Fruit fly (Drosophila melanogaster): ENCODE data around the gene Ucp4A.

Gene Ucp4A

dm6 chrX:17821466-17821865 is 23.3 kb upstream of the Ucp4A start:
- TF ChIP-seq CG4496 (GFP tag; IDR thresholded peaks at IDR 0.05) (0 out of 3 replicates have a peak, but pooled peaks have one; percentile 20), Pif1A (GFP tag; optimal IDR thresholded peaks at IDR 0.05) (no peak), Ets98B (GFP tag; IDR thresholded peaks at IDR 0.05) (no peak)

- TF ChIP-seq Ets98B (GFP tag; IDR thresholded peaks at IDR 0.05) (peak; percentile 6; the same call in 1 of the 2 replicates), CG13204 (GFP tag; optimal IDR thresholded peaks at IDR 0.05) (peak; percentile 18), CG8301 (tag; optimal IDR thresholded peaks at IDR 0.05) (peak; percentile 7), Pif1B (GFP tag; optimal IDR thresholded peaks at IDR 0.05) (peak; percentile 51), CG14655 (GFP tag; optimal IDR thresholded peaks at IDR 0.05) (no peak), CG9948 (tag; optimal IDR thresholded peaks at IDR 0.05) (no peak), CG4496 (GFP tag; IDR thresholded peaks at IDR 0.05) (peak; percentile 27; the same call in 2 of the 3 replicates), rn (GFP tag; IDR thresholded peaks at IDR 0.05) (no peak), Snoo (tag; optimal IDR thresholded peaks at IDR 0.05) (peak; percentile 43), EcR (GFP tag; optimal IDR thresholded peaks at IDR 0.05) (peak; percentile 20)
Observed at dm6 chrX:17826807-17827703, 17.7 kb upstream of the Ucp4A start, which contains the start of gene Socs16D. Socs16D (minus strand) TSS chrX:17827564.

- TF ChIP-seq Ets98B (GFP tag; IDR thresholded peaks at IDR 0.05) (no peak), CG17806 (tag; optimal IDR thresholded peaks at IDR 0.05) (no peak), CG13204 (GFP tag; optimal IDR thresholded peaks at IDR 0.05) (no peak), CG10348 (GFP tag; IDR thresholded peaks at IDR 0.05) (no peak), EcR (GFP tag; optimal IDR thresholded peaks at IDR 0.05) (no peak), CG15710 (tag; optimal IDR thresholded peaks at IDR 0.05) (no peak), Pif1A (GFP tag; optimal IDR thresholded peaks at IDR 0.05) (no peak), CG32121 (GFP tag; IDR thresholded peaks at IDR 0.05) (no peak), CG12605 (GFP tag; IDR thresholded peaks at IDR 0.05) (no peak)
Observed at dm6 chrX:17828298-17829033, 16.3 kb upstream of the Ucp4A start.

dm6 chrX:17829083-17829997 is 15.4 kb upstream of the Ucp4A start:
- peak; percentile 65 for TF ChIP-seq CG9948 (tag; optimal IDR thresholded peaks at IDR 0.05)
- no peak for TF ChIP-seq EcR (GFP tag; optimal IDR thresholded peaks at IDR 0.05)
- peak; percentile 4 for TF ChIP-seq Snoo (tag; optimal IDR thresholded peaks at IDR 0.05)
- peak; percentile 78 for TF ChIP-seq CG8159 (tag; optimal IDR thresholded peaks at IDR 0.05)
- TF ChIP-seq D1 (tag; optimal IDR thresholded peaks at IDR 0.05), result peak; percentile 70
- no peak for TF ChIP-seq gl (tag; optimal IDR thresholded peaks at IDR 0.05)
- peak; percentile 5; the same call in 1 of the 2 replicates for TF ChIP-seq Ets98B (GFP tag; IDR thresholded peaks at IDR 0.05)
- peak; percentile 19 for TF ChIP-seq Pif1B (GFP tag; optimal IDR thresholded peaks at IDR 0.05)
- TF ChIP-seq Pif1A (GFP tag; optimal IDR thresholded peaks at IDR 0.05), result peak; percentile 34
- peak; percentile 29; the same call in 1 of the 2 replicates for TF ChIP-seq CG10348 (GFP tag; IDR thresholded peaks at IDR 0.05)
- no peak for TF ChIP-seq CG13204 (GFP tag; optimal IDR thresholded peaks at IDR 0.05)
- TF ChIP-seq fd96Ca (GFP tag; IDR thresholded peaks at IDR 0.05), result no peak; the same call in 2 of the 3 replicates
- peak; percentile 53 for TF ChIP-seq CG14655 (GFP tag; optimal IDR thresholded peaks at IDR 0.05)
- peak; percentile 65 for TF ChIP-seq CG4496 (GFP tag; IDR thresholded peaks at IDR 0.05)
- TF ChIP-seq CG34367 (tag; optimal IDR thresholded peaks at IDR 0.05), result peak; percentile 57
- TF ChIP-seq CG17806 (tag; optimal IDR thresholded peaks at IDR 0.05), result peak; percentile 61
- peak; percentile 77 for TF ChIP-seq CG8301 (tag; optimal IDR thresholded peaks at IDR 0.05)
- TF ChIP-seq CG32121 (GFP tag; IDR thresholded peaks at IDR 0.05), result peak; percentile 48
- TF ChIP-seq CG12605 (GFP tag; IDR thresholded peaks at IDR 0.05), result 0 out of 2 replicates have a peak, but pooled peaks have one; percentile 8
- TF ChIP-seq CG15710 (tag; optimal IDR thresholded peaks at IDR 0.05), result peak; percentile 63
- TF ChIP-seq rn (GFP tag; IDR thresholded peaks at IDR 0.05), result 0 out of 2 replicates have a peak, but pooled peaks have one; percentile 22

- TF ChIP-seq CG17806 (tag; optimal IDR thresholded peaks at IDR 0.05) (peak; percentile 9), Ets98B (GFP tag; IDR thresholded peaks at IDR 0.05) (no peak), CG15710 (tag; optimal IDR thresholded peaks at IDR 0.05) (peak; percentile 54), Pif1B (GFP tag; optimal IDR thresholded peaks at IDR 0.05) (peak; percentile 58), CG14655 (GFP tag; optimal IDR thresholded peaks at IDR 0.05) (peak; percentile 65), Snoo (tag; optimal IDR thresholded peaks at IDR 0.05) (peak; percentile 11), CG34367 (tag; optimal IDR thresholded peaks at IDR 0.05) (peak; percentile 32), Pif1A (GFP tag; optimal IDR thresholded peaks at IDR 0.05) (peak; percentile 40), CG9948 (tag; optimal IDR thresholded peaks at IDR 0.05) (peak; percentile 53), CG8159 (tag; optimal IDR thresholded peaks at IDR 0.05) (peak; percentile 69), D1 (tag; optimal IDR thresholded peaks at IDR 0.05) (no peak), CG13204 (GFP tag; optimal IDR thresholded peaks at IDR 0.05) (no peak), CG10348 (GFP tag; IDR thresholded peaks at IDR 0.05) (no peak), CG4496 (GFP tag; IDR thresholded peaks at IDR 0.05) (no peak), CG8301 (tag; optimal IDR thresholded peaks at IDR 0.05) (peak; percentile 52)
Observed at dm6 chrX:17830211-17830616, 14.5 kb upstream of the Ucp4A start.
